Worm (Caenorhabditis elegans) whole organism, L4 larva: ENCODE measurements around the gene str-249.

Source experiments
- R02D3.7 ChIP-seq: fragments of 150-350 bp; sonication (generic microtip); optimal IDR thresholded peaks from 3 replicates; lab custom pipeline; 2014; ENCODE audit warnings: missing biosample characterization, missing genetic modification characterization
- lin-13 ChIP-seq: fragments of 150-350 bp; optimal IDR thresholded peaks from 2 replicates; lab custom pipeline; 2014; ENCODE audit warnings: missing biosample characterization, missing genetic modification reagents, missing genetic modification characterization
- mdl-1 ChIP-seq, 2 experiments: fragments of 150-350 bp in 1 of 2; sonication (generic microtip) in 1 of 2; optimal IDR thresholded peaks; 2 replicates each; lab custom pipeline; 2014 to 2017; ENCODE audit warnings: missing biosample characterization in 2 of 2, missing genetic modification characterization in 2 of 2
- mep-1 ChIP-seq: fragments of 150-350 bp; sonication (generic microtip); optimal IDR thresholded peaks from 3 replicates; lab custom pipeline; 2014; ENCODE audit warnings: missing biosample characterization, missing genetic modification characterization
- nhr-28 ChIP-seq: fragments of 150-350 bp; optimal IDR thresholded peaks from 2 replicates; lab custom pipeline; 2014; ENCODE audit warnings: missing biosample characterization, missing genetic modification characterization
- pha-4 ChIP-seq, 2 experiments: fragments of 150-350 bp in 1 of 2; fragments of 200-800 bp in 1 of 2; sonication (Bioruptor generic) in 1 of 2; IDR thresholded peaks in 1 of 2; optimal IDR thresholded peaks in 1 of 2; 2 replicates each; pipeline versions ENCODE4 v1.3.6 to Lab custom; 2014 to 2022; ENCODE audit warnings: missing genetic modification characterization in 2 of 2, missing genetic modification reagents in 2 of 2, missing biosample characterization in 1 of 2, missing compliant biosample characterization in 1 of 2
- pqm-1 ChIP-seq: sonication (generic microtip); optimal IDR thresholded peaks from 2 replicates; lab custom pipeline; 2017; ENCODE audit warnings: missing biosample characterization, missing genetic modification characterization
- set-16 ChIP-seq: fragments of 200-800 bp; sonication (Bioruptor generic); IDR thresholded peaks from 2 replicates; pipeline ENCODE4 v1.3.6; 2022; ENCODE audit warnings: missing genetic modification reagents, missing genetic modification characterization, missing compliant biosample characterization
- unc-62 ChIP-seq, 3 experiments: fragments of 150-350 bp in 1 of 3; sonication (generic microtip); optimal IDR thresholded peaks in 2 of 3; peaks in 1 of 3; 1 replicate in 1 of 3; 2 replicates in 2 of 3; lab custom pipeline; 2014 to 2017; ENCODE audit warnings: missing biosample characterization in 3 of 3, missing genetic modification characterization in 3 of 3, missing genetic modification reagents in 3 of 3, missing genotype in 1 of 3

DNA sequence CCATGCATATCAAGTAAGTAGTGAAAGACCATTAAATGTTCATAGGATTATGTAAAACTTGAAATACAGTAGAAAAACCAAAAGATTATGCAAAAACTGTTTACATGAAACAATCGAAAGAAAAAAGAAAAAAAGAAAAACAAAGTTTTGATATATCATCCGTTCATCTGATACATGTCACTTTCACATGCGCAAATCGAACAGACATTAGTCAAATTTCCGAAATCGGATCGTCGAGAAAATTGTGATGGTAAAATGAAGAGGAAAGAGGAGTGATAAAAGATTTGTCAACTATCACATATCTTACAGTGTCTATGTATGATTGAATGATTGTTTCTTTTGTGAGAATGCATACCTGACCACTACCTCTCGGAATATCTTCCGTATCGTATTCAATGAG, 22.3 kb upstream of the str-249 start:
- TF ChIP-seq mdl-1 (tag; optimal IDR thresholded peaks at IDR 0.05; lab: Kevin White, UChicago) (no peak), set-16 (GFP tag; lab: Robert Waterston, UW) (no peak), pqm-1 (tag; lab: Kevin White, UChicago) (no peak), mep-1 (tag; lab: Kevin White, UChicago) (no peak), pha-4 (GFP tag; IDR thresholded peaks at IDR 0.05; lab: Robert Waterston, UW) (no peak), pha-4 (tag; optimal IDR thresholded peaks at IDR 0.05; lab: Kevin White, UChicago) (no peak), R02D3.7 (tag; lab: Kevin White, UChicago) (no peak), unc-62 (GFP tag; optimal IDR thresholded peaks at IDR 0.05 in 1 of 2; lab: Kevin White, UChicago) (no peak), unc-62 (tag; optimal IDR thresholded peaks at IDR 0.05; lab: Kevin White, UChicago) (no peak), lin-13 (no peak), nhr-28 (tag; lab: Kevin White, UChicago) (no peak)
